Fruit fly (Drosophila melanogaster): ENCODE results near the gene mrn.

Gene mrn

DNA sequence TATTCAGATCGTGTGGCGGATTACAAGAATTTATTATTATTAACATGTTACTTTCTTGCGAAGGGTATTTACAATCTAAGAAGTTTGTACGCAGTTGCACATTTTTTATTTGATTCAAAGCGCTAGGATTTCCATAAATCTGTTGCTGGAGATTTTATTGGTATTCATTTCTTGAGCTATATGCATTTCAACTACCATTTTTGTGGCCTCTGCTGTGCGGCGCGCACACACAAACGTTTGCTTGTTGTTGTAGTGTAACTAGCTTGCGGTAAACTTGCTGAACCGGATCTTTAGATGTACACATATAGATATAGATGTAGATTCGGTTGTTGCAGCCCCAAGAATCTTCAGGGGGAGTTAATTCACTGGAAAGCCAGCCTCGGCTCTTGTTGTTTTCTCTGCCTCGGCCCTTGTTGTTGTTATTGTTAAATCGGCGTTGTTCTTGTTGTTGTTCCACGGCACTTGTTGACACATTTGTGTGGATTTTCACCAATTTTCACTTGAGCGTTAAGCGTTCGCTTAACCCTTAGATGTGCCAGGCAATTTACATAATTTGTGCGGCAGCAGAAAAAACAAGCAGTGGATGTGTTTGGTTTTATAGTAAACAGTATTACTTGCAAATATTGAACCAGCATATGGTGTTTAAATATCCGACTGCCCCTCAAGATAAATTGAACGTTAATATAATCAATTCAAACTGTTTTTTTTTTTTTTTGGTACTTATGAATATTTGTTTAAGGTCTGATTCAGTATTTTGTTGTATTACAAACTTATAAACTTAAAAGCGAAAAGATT, 10.7 kb upstream of the mrn start (continued):
- TF ChIP-seq D19B (GFP tag; optimal IDR thresholded peaks at IDR 0.05) (no peak), zfh2 (GFP tag; optimal IDR thresholded peaks at IDR 0.05) (no peak), Max (GFP tag; optimal IDR thresholded peaks at IDR 0.05) (no peak), CG8924 (tag; optimal IDR thresholded peaks at IDR 0.05) (peak; percentile 38), CG6791 (GFP tag; IDR thresholded peaks at IDR 0.05; ENCODE audit: partially characterized antibody) (no peak), MTF-1 (GFP tag; optimal IDR thresholded peaks at IDR 0.05; ENCODE audit: borderline replicate concordance) (no peak), CG1647 (GFP tag; optimal IDR thresholded peaks at IDR 0.05) (no peak), fru (optimal IDR thresholded peaks at IDR 0.05) (no peak), da (GFP tag; optimal IDR thresholded peaks at IDR 0.05) (no peak), dan (GFP tag; IDR thresholded peaks at IDR 0.05) (no peak), danr (GFP tag; IDR thresholded peaks at IDR 0.05) (peak; percentile 35; the same call in 1 of the 2 replicates), Stat92E (GFP tag; optimal IDR thresholded peaks at IDR 0.05) (peak in 1 of 3 experiments; percentile 28), Oaz (GFP tag; IDR thresholded peaks at IDR 0.05) (no peak), Blimp-1 (GFP tag; optimal IDR thresholded peaks at IDR 0.05) (no peak), otp (GFP tag; IDR thresholded peaks at IDR 0.05) (no peak), NK7.1 (GFP tag; optimal IDR thresholded peaks at IDR 0.05) (no peak), bab2 (GFP tag; optimal IDR thresholded peaks at IDR 0.05) (peak; percentile 25), btn (GFP tag; optimal IDR thresholded peaks at IDR 0.05) (no peak), vfl (GFP tag; optimal IDR thresholded peaks at IDR 0.05) (no peak), CG7556 (GFP tag; optimal IDR thresholded peaks at IDR 0.05) (peak; percentile 19), eyg (GFP tag; optimal IDR thresholded peaks at IDR 0.05) (peak; percentile 15), klu (GFP tag; IDR thresholded peaks at IDR 0.05) (no peak), en (GFP tag; optimal IDR thresholded peaks at IDR 0.05) (no peak), kni (GFP tag; optimal IDR thresholded peaks at IDR 0.05) (peak; percentile 53), CG10565 (GFP tag; optimal IDR thresholded peaks at IDR 0.05) (no peak), BEAF-32 (GFP tag; optimal IDR thresholded peaks at IDR 0.05) (no peak), pzg (GFP tag; optimal IDR thresholded peaks at IDR 0.05) (no peak), Side (GFP tag; optimal IDR thresholded peaks at IDR 0.05) (no peak), stc (GFP tag; IDR thresholded peaks at IDR 0.05) (no peak), CG8388 (GFP tag; optimal IDR thresholded peaks at IDR 0.05) (no peak), Doc2 (GFP tag; IDR thresholded peaks at IDR 0.05) (no peak), br (optimal IDR thresholded peaks at IDR 0.05) (no peak), zen (tag; optimal IDR thresholded peaks at IDR 0.05) (no peak), CG14441 (GFP tag; IDR thresholded peaks at IDR 0.05) (no peak), CG4404 (GFP tag; IDR thresholded peaks at IDR 0.05) (no peak), az2 (GFP tag; optimal IDR thresholded peaks at IDR 0.05) (no peak), CG10321 (GFP tag; IDR thresholded peaks at IDR 0.05) (no peak), mirr (GFP tag; optimal IDR thresholded peaks at IDR 0.05) (peak; percentile 41), CG30403 (GFP tag; optimal IDR thresholded peaks at IDR 0.05) (no peak), gro (GFP tag; optimal IDR thresholded peaks at IDR 0.05) (no peak), CG13123 (GFP tag; optimal IDR thresholded peaks at IDR 0.05) (no peak), bowl (GFP tag; IDR thresholded peaks at IDR 0.05) (no peak), CG31441 (GFP tag; IDR thresholded peaks at IDR 0.05) (0 out of 2 replicates have a peak, but pooled peaks have one; percentile 8), knrl (GFP tag; IDR thresholded peaks at IDR 0.05; ENCODE audit: partially characterized antibody) (no peak), scrt (GFP tag; optimal IDR thresholded peaks at IDR 0.05) (peak; percentile 26), Fer3 (tag; optimal IDR thresholded peaks at IDR 0.05) (peak; percentile 9), CG32767 (GFP tag; IDR thresholded peaks at IDR 0.05) (no peak), unpg (GFP tag; optimal IDR thresholded peaks at IDR 0.05) (peak; percentile 25), oc (tag; optimal IDR thresholded peaks at IDR 0.05) (no peak), inv (GFP tag; IDR thresholded peaks at IDR 0.05; ENCODE audit: partially characterized antibody) (no peak)

Data from whole organism, embryonic.